Comparison of ENCODE assay signal across 2 fruit fly cellular contexts in genomic region chr3R:10150555-10150954, dm6.
A peak's percentile ranks its signal among the peaks of the same experiment; 100 is the strongest.
TF ChIP-seq lines count a peak whose summit lies in the region.

No protein-coding gene starts in this region.

- no peak for TF ChIP-seq CTCF in whole organism, embryonic (GFP tag; optimal IDR thresholded peaks at IDR 0.05; lab: Kevin White, UChicago)

TF ChIP-seq in whole organism, embryonic, 481 proteins besides CTCF, POLR2A, EP300 and RAD21 (continues in another document):
- peak; percentile 3 for TF ChIP-seq CG12219 (GFP tag; optimal IDR thresholded peaks at IDR 0.05; lab: Kevin White, UChicago)
- TF ChIP-seq bowl (GFP tag; IDR thresholded peaks at IDR 0.05; lab: Robert Waterston, UW) = 0 out of 2 replicates have a peak, but pooled peaks have one; percentile 20
- TF ChIP-seq oc (tag; optimal IDR thresholded peaks at IDR 0.05; lab: Kevin White, UChicago) = peak; percentile 54
- peak; percentile 80 for TF ChIP-seq ATbp (GFP tag; optimal IDR thresholded peaks at IDR 0.05; lab: Kevin White, UChicago)
- peak; percentile 14 for TF ChIP-seq CG11723 (GFP tag; optimal IDR thresholded peaks at IDR 0.05; lab: Kevin White, UChicago)
- TF ChIP-seq CG2678 (tag; optimal IDR thresholded peaks at IDR 0.05; lab: Kevin White, UChicago) = peak; percentile 31
- no peak for TF ChIP-seq CG10565 (GFP tag; optimal IDR thresholded peaks at IDR 0.05; lab: Kevin White, UChicago)
- TF ChIP-seq chinmo (GFP tag; IDR thresholded peaks at IDR 0.05; lab: Robert Waterston, UW; ENCODE audit: partially characterized antibody) = 0 out of 4 replicates have a peak, but pooled peaks have one; percentile 48
- TF ChIP-seq CG4707 (GFP tag; optimal IDR thresholded peaks at IDR 0.05; lab: Kevin White, UChicago) = peak; percentile 14
- TF ChIP-seq CG1024 (GFP tag; IDR thresholded peaks at IDR 0.05; lab: Robert Waterston, UW) = peak; percentile 14; the same call in 1 of the 2 replicates
- 0 out of 2 replicates have a peak, but pooled peaks have one; percentile 13 for TF ChIP-seq onecut (GFP tag; IDR thresholded peaks at IDR 0.05; lab: Robert Waterston, UW)
- peak; percentile 31 for TF ChIP-seq sens (GFP tag; lab: Kevin White, UChicago)
- peak; percentile 49 for TF ChIP-seq Xrp1 (GFP tag; IDR thresholded peaks at IDR 0.05; lab: Robert Waterston, UW)
- TF ChIP-seq Vsx1 (GFP tag; optimal IDR thresholded peaks at IDR 0.05; lab: Kevin White, UChicago) = peak; percentile 44
- peak; percentile 13; the same call in 1 of the 2 replicates for TF ChIP-seq ap (GFP tag; IDR thresholded peaks at IDR 0.05; lab: Robert Waterston, UW)
- no peak for TF ChIP-seq stc (GFP tag; IDR thresholded peaks at IDR 0.05; lab: Robert Waterston, UW)
- TF ChIP-seq sqz (GFP tag; optimal IDR thresholded peaks at IDR 0.05; lab: Kevin White, UChicago) = peak; percentile 8
- TF ChIP-seq Optix (GFP tag; IDR thresholded peaks at IDR 0.05; lab: Robert Waterston, UW) = peak; percentile 37; the same call in 1 of the 3 replicates
- peak; percentile 35 for TF ChIP-seq Blimp-1 (GFP tag; optimal IDR thresholded peaks at IDR 0.05; lab: Kevin White, UChicago)
- 0 out of 2 replicates have a peak, but pooled peaks have one; percentile 7 for TF ChIP-seq Drgx (GFP tag; IDR thresholded peaks at IDR 0.05; lab: Robert Waterston, UW)
- TF ChIP-seq ara (GFP tag; IDR thresholded peaks at IDR 0.05; lab: Robert Waterston, UW) = peak; percentile 48; the same call in 1 of the 2 replicates
- no peak for TF ChIP-seq CG17802 (tag; optimal IDR thresholded peaks at IDR 0.05; lab: Kevin White, UChicago)
- peak; percentile 18; the same call in 1 of the 2 replicates for TF ChIP-seq HLH3B (GFP tag; IDR thresholded peaks at IDR 0.05; lab: Robert Waterston, UW)
- TF ChIP-seq CG12236 (GFP tag; optimal IDR thresholded peaks at IDR 0.05; lab: Kevin White, UChicago) = peak; percentile 1
- no peak for TF ChIP-seq Atf6 (GFP tag; IDR thresholded peaks at IDR 0.05; lab: Robert Waterston, UW)
- TF ChIP-seq ewg (GFP tag; optimal IDR thresholded peaks at IDR 0.05; lab: Kevin White, UChicago) = peak; percentile 4
- TF ChIP-seq Ets65A (GFP tag; lab: Kevin White, UChicago) = peak; percentile 86
- peak; percentile 20 for TF ChIP-seq CG5180 (GFP tag; optimal IDR thresholded peaks at IDR 0.05; lab: Kevin White, UChicago)
- no peak for TF ChIP-seq CG8359 (GFP tag; optimal IDR thresholded peaks at IDR 0.05; lab: Kevin White, UChicago; ENCODE audit: borderline replicate concordance)
- TF ChIP-seq CG3407 (GFP tag; optimal IDR thresholded peaks at IDR 0.05; lab: Kevin White, UChicago) = peak; percentile 20
- peak; percentile 60; the same call in 1 of the 2 replicates for TF ChIP-seq Awh (GFP tag; IDR thresholded peaks at IDR 0.05; lab: Robert Waterston, UW)
- 0 out of 2 replicates have a peak, but pooled peaks have one; percentile 21 for TF ChIP-seq CG14441 (GFP tag; IDR thresholded peaks at IDR 0.05; lab: Robert Waterston, UW)
- peak; percentile 42; the same call in 1 of the 2 replicates for TF ChIP-seq vvl (GFP tag; IDR thresholded peaks at IDR 0.05; lab: Robert Waterston, UW)
- peak; percentile 7 for TF ChIP-seq btn (GFP tag; optimal IDR thresholded peaks at IDR 0.05; lab: Kevin White, UChicago)
- no peak for TF ChIP-seq mld (GFP tag; IDR thresholded peaks at IDR 0.05; lab: Robert Waterston, UW; ENCODE audit: partially characterized antibody)
- peak; percentile 30 for TF ChIP-seq CG15269 (tag; optimal IDR thresholded peaks at IDR 0.05; lab: Kevin White, UChicago)
- TF ChIP-seq Bteb2 (GFP tag; optimal IDR thresholded peaks at IDR 0.05; lab: Kevin White, UChicago) = no peak
- TF ChIP-seq kni (GFP tag; optimal IDR thresholded peaks at IDR 0.05; lab: Kevin White, UChicago) = peak; percentile 95
- 0 out of 3 replicates have a peak, but pooled peaks have one; percentile 43 for TF ChIP-seq sr (GFP tag; IDR thresholded peaks at IDR 0.05; lab: Robert Waterston, UW)
- peak; percentile 69; the same call in 1 of the 3 replicates for TF ChIP-seq ci (GFP tag; IDR thresholded peaks at IDR 0.05; lab: Robert Waterston, UW)
- peak; percentile 48 for TF ChIP-seq dmrt99B (tag; optimal IDR thresholded peaks at IDR 0.05; lab: Kevin White, UChicago)
- TF ChIP-seq gce (GFP tag; IDR thresholded peaks at IDR 0.05; lab: Robert Waterston, UW) = peak; percentile 53; the same call in 1 of the 3 replicates

TF ChIP-seq in whole organism, prepupa, 60 proteins besides CTCF, POLR2A, EP300 and RAD21:
- TF ChIP-seq dac (GFP tag; optimal IDR thresholded peaks at IDR 0.05; lab: Kevin White, UChicago) (no peak), vri (GFP tag; optimal IDR thresholded peaks at IDR 0.05; lab: Kevin White, UChicago) (no peak), Hr4 (GFP tag; optimal IDR thresholded peaks at IDR 0.05; lab: Kevin White, UChicago) (no peak), CG4318 (GFP tag; optimal IDR thresholded peaks at IDR 0.05; lab: Kevin White, UChicago) (no peak), fkh (GFP tag; optimal IDR thresholded peaks at IDR 0.05; lab: Kevin White, UChicago) (peak; percentile 37)
TF ChIP-seq in whole organism, prepupa: peak in this region for 1.

Comparison
In these comparisons a context has a peak if more than half of its experiments do, and no peak if none do; other contexts are left out.
1. Of the 7 proteins assayed by ChIP-seq in both whole organism, embryonic and whole organism, prepupa: peak only in whole organism, embryonic: Blimp-1; only in whole organism, prepupa: none; in both: none; in neither: 6.